Fruit fly (Drosophila melanogaster): ENCODE results near the gene CG12985.

The CG12985 gene

dm6 chrX:17887208-17887627 lies 3.7 kb downstream of the CG12985 start, which contains the start of gene mnb (continued):
- TF ChIP-seq CG13624 (GFP tag; optimal IDR thresholded peaks at IDR 0.05) = peak; percentile 4
- no peak for TF ChIP-seq CG3407 (GFP tag; optimal IDR thresholded peaks at IDR 0.05)
- TF ChIP-seq CG4360 (GFP tag; IDR thresholded peaks at IDR 0.05) = no peak
- no peak for TF ChIP-seq CG16779 (GFP tag; IDR thresholded peaks at IDR 0.05)
- TF ChIP-seq da (GFP tag; optimal IDR thresholded peaks at IDR 0.05) = no peak
- peak; percentile 22 for TF ChIP-seq Bdp1 (GFP tag; optimal IDR thresholded peaks at IDR 0.05)
- TF ChIP-seq HLH54F (GFP tag; optimal IDR thresholded peaks at IDR 0.05) = peak; percentile 8
- no peak for TF ChIP-seq sc (optimal IDR thresholded peaks at IDR 0.05)
- TF ChIP-seq sc (GFP tag; optimal IDR thresholded peaks at IDR 0.05) = no peak
- peak; percentile 52 for TF ChIP-seq CG15514 (GFP tag; optimal IDR thresholded peaks at IDR 0.05)
- TF ChIP-seq sisA (GFP tag; IDR thresholded peaks at IDR 0.05) = no peak
- peak; percentile 91 for TF ChIP-seq CG2116 (GFP tag; optimal IDR thresholded peaks at IDR 0.05)
- peak; percentile 41 for TF ChIP-seq sug (tag; optimal IDR thresholded peaks at IDR 0.05)
- peak; percentile 97 for TF ChIP-seq zen2 (GFP tag; IDR thresholded peaks at IDR 0.05; ENCODE audit: partially characterized antibody)
- TF ChIP-seq CG15479 (GFP tag; optimal IDR thresholded peaks at IDR 0.05) = no peak
- TF ChIP-seq CG11456 (GFP tag; IDR thresholded peaks at IDR 0.05) = peak; percentile 8; the same call in 1 of the 3 replicates
- TF ChIP-seq Sox102F (GFP tag; optimal IDR thresholded peaks at IDR 0.05) = no peak
- peak; percentile 58 for TF ChIP-seq CG9797 (GFP tag; optimal IDR thresholded peaks at IDR 0.05)
- peak; percentile 99 for TF ChIP-seq hbn (GFP tag; IDR thresholded peaks at IDR 0.05; ENCODE audit: partially characterized antibody)
- TF ChIP-seq klu (GFP tag; IDR thresholded peaks at IDR 0.05) = no peak
- TF ChIP-seq CG3847 (GFP tag; IDR thresholded peaks at IDR 0.05) = peak; percentile 46; the same call in 1 of the 2 replicates
- TF ChIP-seq phol (tag; optimal IDR thresholded peaks at IDR 0.05) = peak; percentile 41
- TF ChIP-seq hkb (optimal IDR thresholded peaks at IDR 0.05) = peak; percentile 85
- TF ChIP-seq hkb (GFP tag; IDR thresholded peaks at IDR 0.05) = no peak
- no peak for TF ChIP-seq CG7928 (GFP tag; optimal IDR thresholded peaks at IDR 0.05)
- no peak for TF ChIP-seq dati (GFP tag; IDR thresholded peaks at IDR 0.05)
- TF ChIP-seq Hsf (GFP tag; optimal IDR thresholded peaks at IDR 0.05) = peak; percentile 11
- TF ChIP-seq CG4707 (GFP tag; optimal IDR thresholded peaks at IDR 0.05) = no peak
- TF ChIP-seq CG30431 (GFP tag; optimal IDR thresholded peaks at IDR 0.05) = no peak
- no peak for TF ChIP-seq Bteb2 (GFP tag; optimal IDR thresholded peaks at IDR 0.05)
- TF ChIP-seq sna (GFP tag; IDR thresholded peaks at IDR 0.05; ENCODE audit: partially characterized antibody) = peak; percentile 99
- TF ChIP-seq bcd (GFP tag; optimal IDR thresholded peaks at IDR 0.05) = peak; percentile 28
- TF ChIP-seq CG30020 (tag; optimal IDR thresholded peaks at IDR 0.05) = peak; percentile 1
- TF ChIP-seq Max (GFP tag; optimal IDR thresholded peaks at IDR 0.05) = no peak
- peak; percentile 62 for TF ChIP-seq CG17186 (GFP tag; optimal IDR thresholded peaks at IDR 0.05)
- peak; percentile 99 for TF ChIP-seq knrl (GFP tag; IDR thresholded peaks at IDR 0.05; ENCODE audit: partially characterized antibody)
- TF ChIP-seq row (GFP tag; IDR thresholded peaks at IDR 0.05) = peak; percentile 63
- TF ChIP-seq CG12391 (tag; optimal IDR thresholded peaks at IDR 0.05) = peak; percentile 6
- peak; percentile 46 for TF ChIP-seq lab (GFP tag; optimal IDR thresholded peaks at IDR 0.05)
- peak; percentile 96 for TF ChIP-seq CG11560 (tag; IDR thresholded peaks at IDR 0.05)
- peak; percentile 24 for TF ChIP-seq Mes4 (GFP tag; optimal IDR thresholded peaks at IDR 0.05)
- peak; percentile 19 for TF ChIP-seq CG1603 (tag; optimal IDR thresholded peaks at IDR 0.05)
- no peak for TF ChIP-seq CG15073 (GFP tag; optimal IDR thresholded peaks at IDR 0.05)
- TF ChIP-seq CG3065 (GFP tag; optimal IDR thresholded peaks at IDR 0.05) = no peak
- TF ChIP-seq Meics (GFP tag; optimal IDR thresholded peaks at IDR 0.05) = no peak
- TF ChIP-seq Ets97D (GFP tag; optimal IDR thresholded peaks at IDR 0.05) = peak; percentile 68
- TF ChIP-seq CG31365 (tag; optimal IDR thresholded peaks at IDR 0.05) = no peak
- no peak for TF ChIP-seq CG9437 (GFP tag; optimal IDR thresholded peaks at IDR 0.05)
- TF ChIP-seq CG11723 (GFP tag; optimal IDR thresholded peaks at IDR 0.05) = no peak
- no peak for TF ChIP-seq Ada2b (GFP tag; IDR thresholded peaks at IDR 0.05)
- TF ChIP-seq CG43689 (GFP tag; IDR thresholded peaks at IDR 0.05) = no peak
- TF ChIP-seq HLH4C (GFP tag; IDR thresholded peaks at IDR 0.05; ENCODE audit: partially characterized antibody) = peak; percentile 99

Data from whole organism, embryonic.